Worm (Caenorhabditis elegans) whole organism, L2 larva: ENCODE results near the gene ife-4.

Experiments used
- C34F6.9 ChIP-seq: fragments of 150-350 bp; optimal IDR thresholded peaks from 2 replicates; lab custom pipeline; 2014; ENCODE audit warnings: missing biosample characterization, missing genetic modification characterization
- F13H6.1 ChIP-seq: sonication (generic microtip); optimal IDR thresholded peaks from 2 replicates; lab custom pipeline; 2016; ENCODE audit warnings: missing genetic modification characterization, missing compliant biosample characterization
- R02D3.7 ChIP-seq: fragments of 150-350 bp; optimal IDR thresholded peaks from 2 replicates; lab custom pipeline; 2014; ENCODE audit warnings: missing biosample characterization, missing genetic modification characterization
- Y55F3AM.14 ChIP-seq: fragments of 200-800 bp; sonication (Bioruptor generic); optimal IDR thresholded peaks from 2 replicates; lab custom pipeline; 2018; ENCODE audit warnings: mild to moderate bottlenecking, missing genetic modification characterization, missing compliant biosample characterization
- alr-1 ChIP-seq: fragments of 150-350 bp; optimal IDR thresholded peaks from 2 replicates; lab custom pipeline; 2014; ENCODE audit warnings: missing biosample characterization, missing genetic modification characterization
- aly-2 ChIP-seq: fragments of 150-350 bp; optimal IDR thresholded peaks from 2 replicates; lab custom pipeline; 2014; ENCODE audit warnings: missing biosample characterization, missing genetic modification characterization
- blmp-1 ChIP-seq: sonication (generic microtip); optimal IDR thresholded peaks from 2 replicates; lab custom pipeline; 2017; ENCODE audit warnings: missing genetic modification characterization, mild to moderate bottlenecking, missing compliant biosample characterization, antibody characterized with exemption, moderate library complexity; ENCODE audit not compliant: insufficient read depth
- ceh-82 ChIP-seq: fragments of 150-350 bp; optimal IDR thresholded peaks from 2 replicates; lab custom pipeline; 2014; ENCODE audit warnings: missing biosample characterization, missing genetic modification characterization
- crh-2 ChIP-seq: sonication (generic microtip); optimal IDR thresholded peaks from 2 replicates; lab custom pipeline; 2017; ENCODE audit warnings: missing biosample characterization, missing genetic modification characterization
- dmd-4 ChIP-seq: sonication (generic microtip); optimal IDR thresholded peaks from 2 replicates; lab custom pipeline; 2017; ENCODE audit warnings: missing biosample characterization, missing genetic modification characterization
- egl-27 ChIP-seq: sonication (generic microtip); optimal IDR thresholded peaks from 3 replicates; lab custom pipeline; 2017; ENCODE audit warnings: missing biosample characterization, missing genetic modification reagents, missing genetic modification characterization
- elt-1 ChIP-seq: fragments of 150-350 bp; optimal IDR thresholded peaks from 2 replicates; lab custom pipeline; 2014; ENCODE audit warnings: missing biosample characterization, missing genetic modification characterization
- elt-3 ChIP-seq: sonication (generic microtip); optimal IDR thresholded peaks from 2 replicates; lab custom pipeline; 2017; ENCODE audit warnings: missing biosample characterization, missing genetic modification characterization
- fos-1 ChIP-seq: fragments of 150-350 bp; optimal IDR thresholded peaks from 2 replicates; lab custom pipeline; 2014; ENCODE audit warnings: missing biosample characterization, missing genetic modification characterization
- gmeb-1 ChIP-seq: fragments of 150-350 bp; optimal IDR thresholded peaks from 2 replicates; lab custom pipeline; 2014; ENCODE audit warnings: missing biosample characterization, missing genetic modification characterization
- lin-13 ChIP-seq: fragments of 150-350 bp; optimal IDR thresholded peaks from 2 replicates; lab custom pipeline; 2014; ENCODE audit warnings: missing biosample characterization, missing genetic modification reagents, missing genetic modification characterization
- lin-39 ChIP-seq: fragments of 150-350 bp; optimal IDR thresholded peaks from 2 replicates; lab custom pipeline; 2014; ENCODE audit warnings: missing biosample characterization, missing genetic modification reagents, missing genetic modification characterization
- lsy-2 ChIP-seq, 2 experiments: fragments of 150-350 bp in 1 of 2; sonication (generic microtip) in 1 of 2; optimal IDR thresholded peaks; 2 replicates each; lab custom pipeline; 2014 to 2017; ENCODE audit warnings: missing biosample characterization in 2 of 2, missing genetic modification characterization in 2 of 2
- mab-5 ChIP-seq: fragments of 150-350 bp; optimal IDR thresholded peaks from 2 replicates; lab custom pipeline; 2014; ENCODE audit warnings: missing biosample characterization, missing genetic modification characterization
- mbf-1 ChIP-seq: sonication (generic microtip); optimal IDR thresholded peaks from 2 replicates; lab custom pipeline; 2017; ENCODE audit warnings: missing biosample characterization, missing genetic modification characterization
- nhr-11 ChIP-seq: fragments of 150-350 bp; optimal IDR thresholded peaks from 2 replicates; lab custom pipeline; 2014; ENCODE audit warnings: missing biosample characterization, missing genetic modification characterization
- nhr-12 ChIP-seq: fragments of 150-350 bp; optimal IDR thresholded peaks from 2 replicates; lab custom pipeline; 2014; ENCODE audit warnings: missing biosample characterization, missing genetic modification characterization
- nhr-129 ChIP-seq: fragments of 150-350 bp; optimal IDR thresholded peaks from 2 replicates; lab custom pipeline; 2014; ENCODE audit warnings: missing biosample characterization, missing genetic modification characterization
- nhr-21 ChIP-seq: fragments of 150-350 bp; optimal IDR thresholded peaks from 2 replicates; lab custom pipeline; 2014; ENCODE audit warnings: missing biosample characterization, missing genetic modification characterization
- nhr-23 ChIP-seq: fragments of 150-350 bp; optimal IDR thresholded peaks from 2 replicates; lab custom pipeline; 2014; ENCODE audit warnings: missing biosample characterization, missing genetic modification reagents, missing genetic modification characterization
- nhr-237 ChIP-seq: fragments of 150-350 bp; optimal IDR thresholded peaks from 2 replicates; lab custom pipeline; 2014; ENCODE audit warnings: missing biosample characterization, missing genetic modification characterization
- nhr-25 ChIP-seq: fragments of 150-350 bp; sonication (generic microtip); optimal IDR thresholded peaks from 3 replicates; lab custom pipeline; 2014; ENCODE audit warnings: missing biosample characterization, missing genetic modification characterization
- nhr-6 ChIP-seq: fragments of 150-350 bp; optimal IDR thresholded peaks from 2 replicates; lab custom pipeline; 2014; ENCODE audit warnings: missing biosample characterization, missing genetic modification characterization
- sem-4 ChIP-seq: fragments of 150-350 bp; optimal IDR thresholded peaks from 2 replicates; lab custom pipeline; 2014; ENCODE audit warnings: missing biosample characterization, missing genetic modification reagents, missing genetic modification characterization
- skn-1 ChIP-seq: sonication (generic microtip); optimal IDR thresholded peaks from 2 replicates; lab custom pipeline; 2017; ENCODE audit warnings: missing biosample characterization, missing genetic modification characterization
- sma-3 ChIP-seq: sonication (generic microtip); optimal IDR thresholded peaks from 2 replicates; lab custom pipeline; 2016; ENCODE audit warnings: missing genetic modification reagents, missing genetic modification characterization, missing compliant biosample characterization
- sma-9 ChIP-seq, 2 experiments: fragments of 150-350 bp in 1 of 2; sonication (generic microtip) in 1 of 2; optimal IDR thresholded peaks; 2 replicates each; lab custom pipeline; 2014 to 2016; ENCODE audit warnings: missing genetic modification characterization in 2 of 2, mild to moderate bottlenecking in 1 of 2, missing biosample characterization in 1 of 2, missing compliant biosample characterization in 1 of 2, missing genetic modification reagents in 1 of 2, moderate library complexity in 1 of 2
- snpc-4 ChIP-seq: fragments of 150-350 bp; optimal IDR thresholded peaks from 2 replicates; lab custom pipeline; 2014; ENCODE audit warnings: missing biosample characterization, missing genetic modification characterization
- unc-55 ChIP-seq: fragments of 150-350 bp; sonication (generic microtip); optimal IDR thresholded peaks from 3 replicates; lab custom pipeline; 2014; ENCODE audit warnings: missing biosample characterization, missing genetic modification reagents, missing genetic modification characterization
- unc-62 ChIP-seq: fragments of 150-350 bp; optimal IDR thresholded peaks from 2 replicates; lab custom pipeline; 2014; ENCODE audit warnings: missing biosample characterization, missing genetic modification reagents, missing genetic modification characterization
- ztf-1 ChIP-seq: fragments of 200-800 bp; sonication (Bioruptor generic); conservative IDR thresholded peaks from 2 replicates; pipeline ENCODE4 v1.3.6; 2022; ENCODE audit warnings: missing genetic modification characterization, missing compliant biosample characterization
- ztf-11 ChIP-seq: sonication (generic microtip); optimal IDR thresholded peaks from 2 replicates; lab custom pipeline; 2017; ENCODE audit warnings: missing biosample characterization, missing genetic modification characterization
- ztf-4 ChIP-seq: fragments of 150-350 bp; optimal IDR thresholded peaks from 2 replicates; lab custom pipeline; 2014; ENCODE audit warnings: missing biosample characterization, missing genetic modification characterization

Gene ife-4

ce11 chrX:1121575-1121974 is 17.6 kb downstream of the ife-4 start:
- TF ChIP-seq snpc-4 (tag; lab: Kevin White, UChicago) (no peak), unc-55 (GFP tag; lab: Kevin White, UChicago) (peak; percentile 50)

- TF ChIP-seq C34F6.9 (tag; lab: Kevin White, UChicago) (peak; percentile 67), unc-62 (GFP tag; lab: Kevin White, UChicago) (peak; percentile 22), gmeb-1 (tag; lab: Kevin White, UChicago) (no peak), mab-5 (tag; lab: Kevin White, UChicago) (peak; percentile 94), skn-1 (tag; lab: Kevin White, UChicago) (no peak), mbf-1 (tag; lab: Kevin White, UChicago) (no peak), alr-1 (no peak), egl-27 (peak; percentile 4), unc-55 (GFP tag; lab: Kevin White, UChicago) (peak; percentile 32), crh-2 (tag; lab: Kevin White, UChicago) (peak; percentile 79), F13H6.1 (tag; lab: Kevin White, UChicago) (no peak), nhr-12 (tag; lab: Kevin White, UChicago) (no peak), R02D3.7 (no peak), sma-9 (GFP tag; optimal IDR thresholded peaks at IDR 0.05; lab: Kevin White, UChicago) (peak; percentile 61), sma-9 (tag; optimal IDR thresholded peaks at IDR 0.05; lab: Kevin White, UChicago) (no peak), elt-3 (tag; lab: Kevin White, UChicago) (no peak), dmd-4 (tag; lab: Kevin White, UChicago) (no peak), nhr-11 (tag; lab: Kevin White, UChicago) (no peak), ceh-82 (tag; lab: Kevin White, UChicago) (no peak), nhr-129 (tag; lab: Kevin White, UChicago) (peak; percentile 69), snpc-4 (tag; lab: Kevin White, UChicago) (no peak), nhr-6 (tag; lab: Kevin White, UChicago) (peak; percentile 6), Y55F3AM.14 (GFP tag; lab: Kevin White, UChicago) (no peak), lsy-2 (tag; optimal IDR thresholded peaks at IDR 0.05; lab: Kevin White, UChicago) (peak in 1 of 2 experiments; percentile 54), nhr-23 (no peak), ztf-4 (tag; lab: Kevin White, UChicago) (no peak), sma-3 (GFP tag; lab: Kevin White, UChicago) (peak; percentile 5), nhr-25 (tag; lab: Kevin White, UChicago) (peak; percentile 24), ztf-11 (tag; lab: Kevin White, UChicago) (no peak), fos-1 (peak; percentile 21), ztf-1 (GFP tag; lab: Robert Waterston, UW) (no peak), nhr-21 (tag; lab: Kevin White, UChicago) (peak; percentile 30), sem-4 (tag; lab: Kevin White, UChicago) (no peak), elt-1 (tag; lab: Kevin White, UChicago) (no peak), nhr-237 (tag; lab: Kevin White, UChicago) (no peak), lin-39 (tag; lab: Kevin White, UChicago) (peak; percentile 52), blmp-1 (tag; lab: Kevin White, UChicago) (no peak), lin-13 (peak; percentile 38)
Measured at ce11 chrX:1122198-1122597, 18.2 kb downstream of the ife-4 start.

DNA sequence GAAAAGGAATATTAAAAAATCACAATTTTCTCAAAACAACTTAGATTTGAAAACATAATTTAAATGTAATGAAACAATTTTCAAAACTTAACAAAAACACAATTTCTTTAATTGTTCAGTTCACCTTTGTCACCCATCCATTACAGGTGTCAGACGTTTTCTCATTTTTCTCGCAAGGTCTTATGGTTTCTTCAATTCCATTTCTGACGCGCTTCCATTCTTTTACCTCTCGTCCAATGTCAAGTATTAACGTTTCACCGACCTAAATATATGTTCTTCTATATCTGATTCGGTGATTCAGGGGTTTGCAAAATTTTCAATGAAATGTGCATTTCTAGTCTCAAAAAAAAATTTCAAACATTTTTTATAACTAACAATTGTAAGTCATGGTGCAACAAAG is 19.5 kb downstream of the ife-4 start:
- TF ChIP-seq nhr-23 (no peak), nhr-25 (tag; lab: Kevin White, UChicago) (peak; percentile 47), C34F6.9 (tag; lab: Kevin White, UChicago) (no peak), aly-2 (tag; lab: Kevin White, UChicago) (no peak), crh-2 (tag; lab: Kevin White, UChicago) (no peak), nhr-129 (tag; lab: Kevin White, UChicago) (no peak), fos-1 (no peak), R02D3.7 (no peak), blmp-1 (tag; lab: Kevin White, UChicago) (no peak)
